Worm (Caenorhabditis elegans) whole organism, late embryonic: ENCODE data around the gene T04A8.18.

Experiments used
- che-1 ChIP-seq: sonication (generic microtip); optimal IDR thresholded peaks from 2 replicates; lab custom pipeline; 2016; ENCODE audit warnings: mild to moderate bottlenecking, missing genetic modification characterization, missing compliant biosample characterization
- hlh-6 ChIP-seq: sonication (generic microtip); optimal IDR thresholded peaks from 2 replicates; lab custom pipeline; 2016; ENCODE audit warnings: missing genotype, missing genetic modification characterization, missing compliant biosample characterization
- pha-4 ChIP-seq: fragments of 150-350 bp; optimal IDR thresholded peaks from 2 replicates; lab custom pipeline; 2018; ENCODE audit warnings: missing biosample characterization, missing genetic modification reagents, missing genetic modification characterization
- ztf-16 ChIP-seq: sonication (generic microtip); optimal IDR thresholded peaks from 2 replicates; lab custom pipeline; 2017; ENCODE audit warnings: missing genetic modification characterization, missing compliant biosample characterization

- no peak for TF ChIP-seq hlh-6 (tag; lab: Kevin White, UChicago)
- no peak for TF ChIP-seq ztf-16 (tag; lab: Kevin White, UChicago)
- TF ChIP-seq che-1 (tag; lab: Kevin White, UChicago) = no peak
- no peak for TF ChIP-seq pha-4 (tag; lab: Kevin White, UChicago)
Measured at ce11 chrIII:4734056-4734455, 25.0 kb downstream of the T04A8.18 start, which contains the start of gene F17C8.9.
